Fruit fly (Drosophila melanogaster) Kc167 (cell line): Measurements from ENCODE around the gene yellow-e.

Experiments used
- Myc ChIP-seq: fragments of >200 bp; optimal IDR thresholded peaks from 2 replicates; lab custom pipeline; 2017; ENCODE audit warnings: missing external identifiers
- h ChIP-seq: fragments of >200 bp; optimal IDR thresholded peaks from 3 replicates; lab custom pipeline; 2018; ENCODE audit warnings: missing external identifiers
- psq ChIP-seq: fragments of >200 bp; optimal IDR thresholded peaks from 2 replicates; lab custom pipeline; 2017; ENCODE audit warnings: missing external identifiers

DNA sequence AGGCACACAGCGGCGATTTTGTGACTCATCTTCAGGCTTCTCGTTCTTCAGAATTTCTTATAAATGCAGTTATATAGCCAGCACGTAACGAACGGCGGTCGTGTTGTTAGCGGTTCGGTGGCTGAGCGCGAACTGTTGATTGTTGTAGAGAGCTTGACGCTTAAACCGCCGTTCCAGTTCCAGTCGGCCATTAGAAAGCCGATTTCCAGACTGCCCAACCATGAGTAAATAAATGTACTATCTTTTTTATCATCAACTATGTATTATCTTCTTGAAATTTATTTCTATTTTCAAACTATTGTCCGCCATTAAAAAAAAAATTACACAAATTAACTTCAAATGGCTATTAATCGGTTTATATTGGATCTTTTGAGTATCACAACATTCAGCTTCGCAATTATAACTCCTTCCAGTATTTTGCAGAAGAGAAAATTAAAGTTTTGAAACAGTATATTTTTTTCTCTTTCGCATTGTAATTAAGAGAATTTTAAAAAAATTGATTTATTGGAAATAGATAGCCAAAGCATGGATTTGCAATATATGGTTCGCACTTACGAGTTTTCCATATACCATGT is 13.3 kb downstream of the yellow-e start, which contains the start of gene GILT1:
- TF ChIP-seq h (lab: Kevin White, UChicago), result no peak
- no peak for TF ChIP-seq Myc (lab: Kevin White, UChicago)
- TF ChIP-seq psq, result no peak
